Worm (Caenorhabditis elegans) whole organism, L3 larva: ENCODE results near the gene sem-5.

Experiments
- R02D3.7 ChIP-seq: fragments of 150-350 bp; optimal IDR thresholded peaks from 2 replicates; lab custom pipeline; 2014; ENCODE audit warnings: missing biosample characterization, missing genetic modification characterization
- ZK546.5 ChIP-seq: sonication (generic microtip); optimal IDR thresholded peaks from 2 replicates; lab custom pipeline; 2017; ENCODE audit warnings: missing biosample characterization, missing genetic modification characterization
- aly-2 ChIP-seq: fragments of 150-350 bp; optimal IDR thresholded peaks from 2 replicates; lab custom pipeline; 2014; ENCODE audit warnings: missing biosample characterization, missing genetic modification characterization
- ama-1 ChIP-seq: fragments of 150-350 bp; optimal IDR thresholded peaks from 2 replicates; lab custom pipeline; 2018
- ceh-16 ChIP-seq: sonication (generic microtip); optimal IDR thresholded peaks from 2 replicates; lab custom pipeline; 2017; ENCODE audit warnings: missing biosample characterization, missing genetic modification characterization
- ceh-28 ChIP-seq: fragments of 150-350 bp; optimal IDR thresholded peaks from 2 replicates; lab custom pipeline; 2014; ENCODE audit warnings: missing biosample characterization, missing genetic modification reagents, missing genetic modification characterization
- ceh-82 ChIP-seq: fragments of 150-350 bp; optimal IDR thresholded peaks from 2 replicates; lab custom pipeline; 2014; ENCODE audit warnings: missing biosample characterization, missing genetic modification characterization
- ceh-9 ChIP-seq: sonication (generic microtip); optimal IDR thresholded peaks from 2 replicates; lab custom pipeline; 2018; ENCODE audit warnings: missing biosample characterization, missing genetic modification characterization
- egl-27 ChIP-seq: sonication (generic microtip); optimal IDR thresholded peaks from 4 replicates; lab custom pipeline; 2017; ENCODE audit warnings: missing biosample characterization, missing genetic modification reagents, missing genetic modification characterization
- egl-5 ChIP-seq: fragments of 150-350 bp; optimal IDR thresholded peaks from 2 replicates; lab custom pipeline; 2017; ENCODE audit warnings: missing biosample characterization, missing genetic modification reagents, missing genetic modification characterization, inconsistent platforms
- elt-1 ChIP-seq: fragments of 150-350 bp; optimal IDR thresholded peaks from 2 replicates; lab custom pipeline; 2014; ENCODE audit warnings: missing biosample characterization, missing genetic modification characterization
- elt-2 ChIP-seq: sonication (generic microtip); optimal IDR thresholded peaks from 2 replicates; lab custom pipeline; 2016; ENCODE audit warnings: missing genetic modification reagents, mild to moderate bottlenecking, missing genetic modification characterization, missing compliant biosample characterization
- elt-3 ChIP-seq, 3 experiments: fragments of 150-350 bp in 1 of 3; sonication (generic microtip) in 2 of 3; optimal IDR thresholded peaks; 2 replicates in 2 of 3; 4 replicates in 1 of 3; lab custom pipeline; 2014 to 2017; ENCODE audit warnings: missing biosample characterization in 3 of 3, missing genetic modification characterization in 3 of 3
- eor-1 ChIP-seq, 2 experiments: fragments of 150-350 bp; optimal IDR thresholded peaks; 2 replicates each; lab custom pipeline; 2014 to 2018; ENCODE audit warnings: missing biosample characterization in 2 of 2, missing genetic modification characterization in 2 of 2
- fkh-10 ChIP-seq: sonication (generic microtip); optimal IDR thresholded peaks from 2 replicates; lab custom pipeline; 2017; ENCODE audit warnings: missing biosample characterization, missing genetic modification reagents, missing genetic modification characterization
- fkh-2 ChIP-seq: fragments of 150-350 bp; optimal IDR thresholded peaks from 2 replicates; lab custom pipeline; 2014; ENCODE audit warnings: missing biosample characterization, missing genetic modification reagents, missing genetic modification characterization
- fos-1 ChIP-seq: fragments of 150-350 bp; optimal IDR thresholded peaks from 2 replicates; lab custom pipeline; 2014; ENCODE audit warnings: missing biosample characterization, missing genetic modification characterization
- hmg-11 ChIP-seq: sonication (generic microtip); optimal IDR thresholded peaks from 2 replicates; lab custom pipeline; 2016; ENCODE audit warnings: missing genetic modification characterization, missing compliant biosample characterization
- jun-1 ChIP-seq: fragments of 150-350 bp; optimal IDR thresholded peaks from 2 replicates; lab custom pipeline; 2014; ENCODE audit warnings: missing biosample characterization, missing genetic modification reagents, missing genetic modification characterization
- lin-15B ChIP-seq: fragments of 150-350 bp; optimal IDR thresholded peaks from 2 replicates; lab custom pipeline; 2014; ENCODE audit warnings: missing biosample characterization, missing genetic modification characterization
- lin-39 ChIP-seq: fragments of 150-350 bp; optimal IDR thresholded peaks from 2 replicates; lab custom pipeline; 2018; ENCODE audit warnings: missing biosample characterization, missing genetic modification reagents, missing genetic modification characterization
- lsy-12 ChIP-seq: sonication (generic microtip); optimal IDR thresholded peaks from 2 replicates; lab custom pipeline; 2016; ENCODE audit warnings: mild to moderate bottlenecking, missing genetic modification characterization, missing compliant biosample characterization
- mdl-1 ChIP-seq: fragments of 150-350 bp; optimal IDR thresholded peaks from 2 replicates; lab custom pipeline; 2014; ENCODE audit warnings: missing biosample characterization, missing genetic modification characterization
- mml-1 ChIP-seq: fragments of 150-350 bp; sonication (generic microtip); optimal IDR thresholded peaks from 3 replicates; lab custom pipeline; 2014; ENCODE audit warnings: missing biosample characterization, missing genetic modification characterization
- nfya-1 ChIP-seq: sonication (generic microtip); optimal IDR thresholded peaks from 2 replicates; lab custom pipeline; 2017; ENCODE audit warnings: missing genetic modification characterization, mild to moderate bottlenecking, missing compliant biosample characterization, antibody characterized with exemption, moderate library complexity; ENCODE audit not compliant: insufficient read depth
- nhr-11 ChIP-seq: fragments of 150-350 bp; optimal IDR thresholded peaks from 2 replicates; lab custom pipeline; 2014; ENCODE audit warnings: missing biosample characterization, missing genetic modification characterization
- nhr-12 ChIP-seq: fragments of 150-350 bp; optimal IDR thresholded peaks from 2 replicates; lab custom pipeline; 2014; ENCODE audit warnings: missing biosample characterization, missing genetic modification characterization
- nhr-23 ChIP-seq: fragments of 150-350 bp; optimal IDR thresholded peaks from 2 replicates; lab custom pipeline; 2014; ENCODE audit warnings: missing biosample characterization, missing genetic modification reagents, missing genetic modification characterization
- nhr-237 ChIP-seq: fragments of 150-350 bp; optimal IDR thresholded peaks from 2 replicates; lab custom pipeline; 2014; ENCODE audit warnings: missing biosample characterization, missing genetic modification characterization
- nhr-25 ChIP-seq: sonication (generic microtip); optimal IDR thresholded peaks from 2 replicates; lab custom pipeline; 2017; ENCODE audit warnings: missing biosample characterization, missing genetic modification characterization
- nhr-28 ChIP-seq: fragments of 150-350 bp; optimal IDR thresholded peaks from 2 replicates; lab custom pipeline; 2014; ENCODE audit warnings: missing biosample characterization, missing genetic modification characterization
- nhr-43 ChIP-seq: sonication (generic microtip); optimal IDR thresholded peaks from 2 replicates; lab custom pipeline; 2016; ENCODE audit warnings: mild to moderate bottlenecking, missing genetic modification characterization, missing compliant biosample characterization; ENCODE audit not compliant: poor library complexity, severe bottlenecking
- nhr-67 ChIP-seq: fragments of 150-350 bp; optimal IDR thresholded peaks from 2 replicates; lab custom pipeline; 2014; ENCODE audit warnings: missing biosample characterization, missing genetic modification characterization
- nhr-76 ChIP-seq: fragments of 150-350 bp; sonication (generic microtip); optimal IDR thresholded peaks from 5 replicates; lab custom pipeline; 2014; ENCODE audit warnings: missing biosample characterization, missing genetic modification characterization
- nhr-77 ChIP-seq: fragments of 150-350 bp; optimal IDR thresholded peaks from 2 replicates; lab custom pipeline; 2014; ENCODE audit warnings: missing biosample characterization, missing genetic modification characterization
- pha-4 ChIP-seq: fragments of 150-350 bp; optimal IDR thresholded peaks from 2 replicates; lab custom pipeline; 2014; ENCODE audit warnings: missing biosample characterization, missing genetic modification reagents, missing genetic modification characterization
- pqm-1 ChIP-seq: fragments of 150-350 bp; optimal IDR thresholded peaks from 2 replicates; lab custom pipeline; 2017; ENCODE audit warnings: missing biosample characterization, missing genetic modification characterization, inconsistent platforms
- sea-2 ChIP-seq: fragments of 150-350 bp; sonication (generic microtip); optimal IDR thresholded peaks from 4 replicates; lab custom pipeline; 2014; ENCODE audit warnings: missing biosample characterization, missing genetic modification reagents, missing genetic modification characterization
- skn-1 ChIP-seq: fragments of 150-350 bp; optimal IDR thresholded peaks from 2 replicates; lab custom pipeline; 2014; ENCODE audit warnings: missing biosample characterization, missing genetic modification characterization
- snpc-4 ChIP-seq: fragments of 150-350 bp; optimal IDR thresholded peaks from 2 replicates; lab custom pipeline; 2014; ENCODE audit warnings: missing biosample characterization, missing genetic modification characterization
- tbx-2 ChIP-seq: sonication (generic microtip); optimal IDR thresholded peaks from 2 replicates; lab custom pipeline; 2016; ENCODE audit warnings: mild to moderate bottlenecking, missing genetic modification characterization, missing compliant biosample characterization
- unc-39 ChIP-seq: sonication (generic microtip); optimal IDR thresholded peaks from 4 replicates; lab custom pipeline; 2017; ENCODE audit warnings: missing biosample characterization, missing genetic modification characterization
- unc-62 ChIP-seq: fragments of 150-350 bp; sonication (generic microtip); optimal IDR thresholded peaks from 4 replicates; lab custom pipeline; 2014; ENCODE audit warnings: missing biosample characterization, missing genetic modification reagents, missing genetic modification characterization
- zag-1 ChIP-seq: fragments of 150-350 bp; optimal IDR thresholded peaks from 2 replicates; lab custom pipeline; 2014; ENCODE audit warnings: missing biosample characterization, missing genetic modification characterization
- ztf-11 ChIP-seq: fragments of 150-350 bp; optimal IDR thresholded peaks from 2 replicates; lab custom pipeline; 2014; ENCODE audit warnings: missing biosample characterization, missing genetic modification characterization

sem-5 gene

DNA sequence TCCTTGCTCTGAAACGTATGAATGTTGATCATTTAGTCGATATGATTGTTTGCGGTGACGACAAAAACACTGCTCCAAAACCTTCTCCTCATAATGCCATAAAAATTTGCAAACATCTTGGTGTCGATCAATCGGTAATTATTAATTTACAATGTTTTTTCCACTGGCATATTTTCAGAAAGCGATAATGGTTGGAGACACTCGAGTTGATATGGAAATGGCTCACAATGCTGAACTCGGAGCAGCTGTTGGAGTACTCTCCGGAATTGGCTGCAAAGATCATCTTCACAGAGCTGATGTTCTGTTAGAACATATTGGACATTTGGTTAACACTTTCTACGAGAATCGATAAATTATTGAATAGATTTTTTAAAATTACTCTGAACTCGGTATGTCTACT, 26.9 kb upstream of the sem-5 start:
- no peak for TF ChIP-seq elt-2 (tag; lab: Kevin White, UChicago)
- no peak for TF ChIP-seq ceh-28
- TF ChIP-seq ztf-11 (tag; lab: Kevin White, UChicago): no peak
- TF ChIP-seq hmg-11 (tag; lab: Kevin White, UChicago): no peak
- TF ChIP-seq nhr-237: no peak
- no peak for TF ChIP-seq ZK546.5 (tag; lab: Kevin White, UChicago)
- TF ChIP-seq zag-1 (tag; lab: Kevin White, UChicago): no peak
- TF ChIP-seq nfya-1 (tag; lab: Kevin White, UChicago): no peak
- TF ChIP-seq aly-2 (tag; lab: Kevin White, UChicago): no peak
- TF ChIP-seq nhr-25 (tag; lab: Kevin White, UChicago): no peak
- no peak for TF ChIP-seq mml-1
- TF ChIP-seq lin-15B (tag; lab: Kevin White, UChicago): no peak
- no peak for TF ChIP-seq nhr-23 (tag; lab: Kevin White, UChicago)
- no peak for TF ChIP-seq fos-1 (tag; lab: Kevin White, UChicago)
- no peak for TF ChIP-seq skn-1 (tag; lab: Kevin White, UChicago)
- no peak for TF ChIP-seq ceh-82 (tag; lab: Kevin White, UChicago)
- TF ChIP-seq egl-27 (tag; lab: Kevin White, UChicago): no peak
- TF ChIP-seq nhr-43 (tag; lab: Kevin White, UChicago): no peak
- no peak for TF ChIP-seq eor-1 (tag; optimal IDR thresholded peaks at IDR 0.05; lab: Kevin White, UChicago)

DNA sequence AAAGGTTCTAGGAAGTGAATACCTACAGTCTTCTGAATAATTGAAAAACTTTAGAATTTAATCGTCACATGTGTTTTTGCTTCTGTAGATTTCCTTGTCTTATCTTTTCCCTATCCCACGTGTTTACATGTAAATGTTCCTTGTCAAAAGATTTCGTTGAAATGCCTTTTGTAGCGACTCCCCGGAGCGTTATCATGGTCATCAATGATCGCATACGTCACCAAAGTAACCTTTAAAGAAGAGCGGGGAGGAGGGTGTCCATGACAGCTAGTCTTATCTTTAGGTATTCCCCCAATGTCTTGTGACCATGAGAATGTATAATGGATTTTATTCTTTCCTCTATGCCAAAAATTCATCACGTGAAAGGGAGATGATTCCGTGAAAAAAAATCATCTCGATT, 25.4 kb upstream of the sem-5 start:
- TF ChIP-seq nhr-67 (tag; lab: Kevin White, UChicago) (no peak), nhr-23 (tag; lab: Kevin White, UChicago) (peak; percentile 88), lin-39 (no peak), hmg-11 (tag; lab: Kevin White, UChicago) (no peak), ceh-82 (tag; lab: Kevin White, UChicago) (no peak), elt-2 (tag; lab: Kevin White, UChicago) (peak; percentile 73), ceh-28 (peak; percentile 80), mdl-1 (tag; lab: Kevin White, UChicago) (no peak), zag-1 (tag; lab: Kevin White, UChicago) (no peak), nhr-237 (no peak), nhr-11 (tag; lab: Kevin White, UChicago) (no peak), fkh-10 (GFP tag; lab: Kevin White, UChicago) (no peak), nhr-77 (tag; lab: Kevin White, UChicago) (no peak), elt-1 (tag; lab: Kevin White, UChicago) (no peak), pha-4 (peak; percentile 18), eor-1 (tag; optimal IDR thresholded peaks at IDR 0.05; lab: Kevin White, UChicago) (no peak), nhr-25 (tag; lab: Kevin White, UChicago) (peak; percentile 82), egl-5 (no peak), nhr-43 (tag; lab: Kevin White, UChicago) (peak; percentile 73), unc-39 (tag; lab: Kevin White, UChicago) (no peak), jun-1 (tag; lab: Kevin White, UChicago) (peak; percentile 76), sea-2 (GFP tag; lab: Kevin White, UChicago) (no peak), R02D3.7 (tag; lab: Kevin White, UChicago) (no peak), lsy-12 (tag; lab: Kevin White, UChicago) (no peak), snpc-4 (tag; lab: Kevin White, UChicago) (no peak), nhr-12 (tag; lab: Kevin White, UChicago) (no peak), ceh-9 (tag; lab: Kevin White, UChicago) (no peak), fkh-2 (tag; lab: Kevin White, UChicago) (no peak), mml-1 (no peak), lin-15B (tag; lab: Kevin White, UChicago) (no peak), pqm-1 (no peak), ZK546.5 (tag; lab: Kevin White, UChicago) (no peak), elt-3 (tag; optimal IDR thresholded peaks at IDR 0.05; lab: Kevin White, UChicago) (peak in 2 of 3 experiments; percentile 74 to 93), aly-2 (tag; lab: Kevin White, UChicago) (no peak), tbx-2 (tag; lab: Kevin White, UChicago) (no peak), fos-1 (tag; lab: Kevin White, UChicago) (no peak), unc-62 (GFP tag; lab: Kevin White, UChicago) (peak; percentile 57), nhr-76 (tag; lab: Kevin White, UChicago) (no peak), nhr-28 (tag; lab: Kevin White, UChicago) (no peak), skn-1 (tag; lab: Kevin White, UChicago) (no peak), nfya-1 (tag; lab: Kevin White, UChicago) (peak; percentile 17), ama-1 (lab: Kevin White, UChicago) (no peak), ceh-16 (tag; lab: Kevin White, UChicago) (no peak), egl-27 (tag; lab: Kevin White, UChicago) (no peak)
